Worm (Caenorhabditis elegans) whole organism, early embryonic: ENCODE results near the gene aakg-1.

Source experiments
- ama-1 ChIP-seq: fragments of 150-350 bp; optimal IDR thresholded peaks from 2 replicates; lab custom pipeline; 2014
- ceh-36 ChIP-seq: sonication (generic microtip); optimal IDR thresholded peaks from 2 replicates; lab custom pipeline; 2016; ENCODE audit warnings: missing genetic modification characterization, inconsistent platforms, missing compliant biosample characterization
- hmg-4 ChIP-seq: fragments of 200-800 bp; sonication (Bioruptor generic); optimal IDR thresholded peaks from 2 replicates; lab custom pipeline; 2018; ENCODE audit warnings: mild to moderate bottlenecking, missing genetic modification characterization, missing compliant biosample characterization
- pes-1 ChIP-seq: fragments of 200-800 bp; sonication (Bioruptor generic); IDR thresholded peaks from 2 replicates; pipeline ENCODE4 v1.3.6; 2022; ENCODE audit warnings: missing genetic modification reagents, missing genetic modification characterization, missing compliant biosample characterization
- scrt-1 ChIP-seq: fragments of 200-800 bp; sonication (Bioruptor generic); IDR thresholded peaks from 2 replicates; pipeline ENCODE4 v1.3.6; 2022; ENCODE audit warnings: missing genetic modification characterization, missing compliant biosample characterization
- sea-1 ChIP-seq: fragments of 200-800 bp; sonication (Bioruptor generic); conservative IDR thresholded peaks from 2 replicates; pipeline ENCODE4 v1.3.6; 2022; ENCODE audit warnings: missing genetic modification characterization, missing compliant biosample characterization

ce11 chrIII:12608220-12608958 lies 33.2 kb upstream of the aakg-1 start, which contains the start of gene epc-1:
- TF ChIP-seq ceh-36 (tag; lab: Kevin White, UChicago) (peak; percentile 40), scrt-1 (GFP tag; lab: Robert Waterston, UW) (0 out of 2 replicates have a peak, but pooled peaks have one; percentile 28), ama-1 (lab: Kevin White, UChicago) (peak; percentile 78), hmg-4 (peak; percentile 65), sea-1 (GFP tag; lab: Robert Waterston, UW) (no peak), pes-1 (GFP tag; lab: Robert Waterston, UW) (no peak; the same call in 1 of the 2 replicates)
